Worm (Caenorhabditis elegans) whole organism, young adult: ENCODE results near the gene bath-38.

Source experiments
- B0019.2 ChIP-seq: fragments of 200-800 bp; sonication (Bioruptor generic); conservative IDR thresholded peaks from 2 replicates; pipeline ENCODE4 v1.3.6; 2022; ENCODE audit warnings: missing genetic modification reagents, missing genetic modification characterization, missing compliant biosample characterization
- B0336.3 ChIP-seq: fragments of 200-800 bp; sonication (Bioruptor generic); IDR thresholded peaks from 2 replicates; pipeline ENCODE4 v1.3.6; 2022; ENCODE audit warnings: missing genetic modification characterization, missing compliant biosample characterization
- C06A6.2 ChIP-seq: fragments of 200-800 bp; sonication (Bioruptor generic); conservative IDR thresholded peaks from 2 replicates; pipeline ENCODE4 v1.3.6; 2022; ENCODE audit warnings: missing genetic modification characterization, missing compliant biosample characterization
- F10E7.11 ChIP-seq: sonication (generic microtip); optimal IDR thresholded peaks from 2 replicates; lab custom pipeline; 2017; ENCODE audit warnings: mild to moderate bottlenecking, missing genetic modification characterization, moderate library complexity, missing compliant biosample characterization
- F23B12.7 ChIP-seq: sonication (generic microtip); optimal IDR thresholded peaks from 2 replicates; lab custom pipeline; 2017; ENCODE audit warnings: missing genetic modification characterization, mild to moderate bottlenecking, missing compliant biosample characterization, antibody characterized with exemption, moderate library complexity; ENCODE audit not compliant: insufficient read depth
- T07F8.4 ChIP-seq: sonication (generic microtip); optimal IDR thresholded peaks from 2 replicates; lab custom pipeline; 2016; ENCODE audit warnings: mild to moderate bottlenecking, missing genetic modification characterization, moderate library complexity, missing compliant biosample characterization
- T26A5.8 ChIP-seq: sonication (generic microtip); optimal IDR thresholded peaks from 2 replicates; lab custom pipeline; 2016; ENCODE audit warnings: missing genetic modification characterization, missing compliant biosample characterization
- Y95B8A.8 ChIP-seq: fragments of 200-800 bp; sonication (Bioruptor generic); IDR thresholded peaks from 2 replicates; pipeline ENCODE4 v1.3.6; 2022; ENCODE audit warnings: missing genetic modification reagents, missing genetic modification characterization, missing compliant biosample characterization
- ZK185.1 ChIP-seq: sonication (generic microtip); optimal IDR thresholded peaks from 2 replicates; lab custom pipeline; 2016; ENCODE audit warnings: mild to moderate bottlenecking, missing genetic modification characterization, missing compliant biosample characterization; ENCODE audit not compliant: poor library complexity, severe bottlenecking
- ama-1 ChIP-seq, 3 experiments: fragments of 150-350 bp in 1 of 3; sonication (generic microtip) in 2 of 3; optimal IDR thresholded peaks; 2 replicates each; lab custom pipeline; 2014 to 2018; ENCODE audit warnings: missing biosample characterization in 2 of 3, missing genetic modification characterization in 2 of 3, missing genetic modification reagents in 2 of 3
- aptf-3 ChIP-seq: fragments of 200-800 bp; sonication (Bioruptor generic); IDR thresholded peaks from 2 replicates; pipeline ENCODE4 v1.3.6; 2022; ENCODE audit warnings: missing genetic modification characterization, missing compliant biosample characterization
- atf-7 ChIP-seq: sonication (generic microtip); optimal IDR thresholded peaks from 2 replicates; lab custom pipeline; 2017; ENCODE audit warnings: mild to moderate bottlenecking, missing genetic modification characterization, missing compliant biosample characterization
- athp-1 ChIP-seq: sonication (generic microtip); optimal IDR thresholded peaks from 2 replicates; lab custom pipeline; 2017; ENCODE audit warnings: mild to moderate bottlenecking, missing genetic modification characterization, missing compliant biosample characterization
- attf-5 ChIP-seq: fragments of 200-800 bp; sonication (Bioruptor generic); optimal IDR thresholded peaks from 2 replicates; lab custom pipeline; 2018; ENCODE audit warnings: mild to moderate bottlenecking, missing genetic modification characterization, missing compliant biosample characterization
- bed-1 ChIP-seq: fragments of 200-800 bp; sonication (Bioruptor generic); IDR thresholded peaks from 2 replicates; pipeline ENCODE4 v1.3.6; 2022; ENCODE audit warnings: missing genetic modification reagents, missing genetic modification characterization, missing compliant biosample characterization
- bed-2 ChIP-seq: fragments of 200-800 bp; sonication (Bioruptor generic); IDR thresholded peaks from 2 replicates; pipeline ENCODE4 v1.3.6; 2022; ENCODE audit warnings: missing genetic modification reagents, missing genetic modification characterization, missing compliant biosample characterization
- cebp-1 ChIP-seq, 2 experiments: fragments of 200-800 bp in 1 of 2; sonication (Bioruptor generic) in 1 of 2; sonication (generic microtip) in 1 of 2; IDR thresholded peaks in 1 of 2; optimal IDR thresholded peaks in 1 of 2; 2 replicates each; pipeline versions ENCODE4 v1.3.6 to Lab custom; 2017 to 2022; ENCODE audit warnings: missing compliant biosample characterization in 2 of 2, missing genetic modification characterization in 2 of 2, mild to moderate bottlenecking in 1 of 2, missing genetic modification reagents in 1 of 2, moderate library complexity in 1 of 2
- cebp-2 ChIP-seq: fragments of 200-800 bp; sonication (Bioruptor generic); IDR thresholded peaks from 2 replicates; pipeline ENCODE4 v1.3.6; 2022; ENCODE audit warnings: missing genetic modification characterization, missing compliant biosample characterization
- ceh-27 ChIP-seq: fragments of 200-800 bp; sonication (Bioruptor generic); optimal IDR thresholded peaks from 2 replicates; lab custom pipeline; 2018; ENCODE audit warnings: mild to moderate bottlenecking, missing genetic modification characterization, moderate library complexity, missing compliant biosample characterization
- ceh-40 ChIP-seq: fragments of 200-800 bp; sonication (Bioruptor generic); IDR thresholded peaks from 2 replicates; pipeline ENCODE4 v1.3.6; 2022; ENCODE audit warnings: missing genetic modification characterization, missing compliant biosample characterization
- ceh-58 ChIP-seq: fragments of 200-800 bp; sonication (Bioruptor generic); IDR thresholded peaks from 2 replicates; pipeline ENCODE4 v1.3.6; 2022; ENCODE audit warnings: missing genetic modification characterization, missing compliant biosample characterization
- chd-7 ChIP-seq: sonication (generic microtip); optimal IDR thresholded peaks from 2 replicates; lab custom pipeline; 2016; ENCODE audit warnings: mild to moderate bottlenecking, missing genetic modification characterization, moderate library complexity, missing compliant biosample characterization
- die-1 ChIP-seq: sonication (generic microtip); optimal IDR thresholded peaks from 2 replicates; lab custom pipeline; 2016; ENCODE audit warnings: missing genotype, mild to moderate bottlenecking, missing genetic modification characterization, missing compliant biosample characterization
- dpff-1 ChIP-seq: sonication (generic microtip); optimal IDR thresholded peaks from 2 replicates; lab custom pipeline; 2017; ENCODE audit warnings: mild to moderate bottlenecking, missing genetic modification characterization, missing compliant biosample characterization
- dpl-1 ChIP-seq: fragments of 150-350 bp; optimal IDR thresholded peaks from 2 replicates; lab custom pipeline; 2014; ENCODE audit warnings: missing biosample characterization, missing genetic modification reagents, missing genetic modification characterization
- egl-18 ChIP-seq: fragments of 200-800 bp; sonication (Bioruptor generic); IDR thresholded peaks from 2 replicates; pipeline ENCODE4 v1.3.6; 2022; ENCODE audit warnings: missing genetic modification reagents, missing genetic modification characterization, missing compliant biosample characterization
- egrh-3 ChIP-seq: fragments of 200-800 bp; sonication (Bioruptor generic); IDR thresholded peaks from 2 replicates; pipeline ENCODE4 v1.3.6; 2022; ENCODE audit warnings: missing genetic modification reagents, missing genetic modification characterization, missing compliant biosample characterization
- fkh-3 ChIP-seq: sonication (generic microtip); optimal IDR thresholded peaks from 2 replicates; lab custom pipeline; 2016; ENCODE audit warnings: mild to moderate bottlenecking, missing genetic modification characterization, missing compliant biosample characterization
- hlh-26 ChIP-seq: fragments of 200-800 bp; sonication (Bioruptor generic); conservative IDR thresholded peaks from 2 replicates; pipeline ENCODE4 v1.3.6; 2022; ENCODE audit warnings: missing genetic modification reagents, missing genetic modification characterization, missing compliant biosample characterization
- hmg-20 ChIP-seq: fragments of 200-800 bp; sonication (Bioruptor generic); IDR thresholded peaks from 2 replicates; pipeline ENCODE4 v1.3.6; 2022; ENCODE audit warnings: missing genetic modification reagents, missing genetic modification characterization, missing compliant biosample characterization
- lsl-1 ChIP-seq: fragments of 200-800 bp; sonication (Bioruptor generic); optimal IDR thresholded peaks from 2 replicates; lab custom pipeline; 2018; ENCODE audit warnings: mild to moderate bottlenecking, missing genetic modification characterization, moderate library complexity, missing compliant biosample characterization
- madf-8 ChIP-seq: fragments of 200-800 bp; sonication (Bioruptor generic); conservative IDR thresholded peaks from 2 replicates; pipeline ENCODE4 v1.3.6; 2022; ENCODE audit warnings: missing genetic modification reagents, missing genetic modification characterization, missing compliant biosample characterization
- nfyb-1 ChIP-seq: fragments of 200-800 bp; sonication (Bioruptor generic); IDR thresholded peaks from 2 replicates; pipeline ENCODE4 v1.3.6; 2022; ENCODE audit warnings: missing genetic modification reagents, missing genetic modification characterization, missing compliant biosample characterization
- nhr-27 ChIP-seq: fragments of 200-800 bp; sonication (Bioruptor generic); optimal IDR thresholded peaks from 2 replicates; lab custom pipeline; 2018; ENCODE audit warnings: mild to moderate bottlenecking, missing genetic modification characterization, moderate library complexity, missing compliant biosample characterization
- nhr-80 ChIP-seq: sonication (generic microtip); optimal IDR thresholded peaks from 2 replicates; lab custom pipeline; 2016; ENCODE audit warnings: missing genetic modification characterization, missing compliant biosample characterization
- nhr-90 ChIP-seq: sonication (generic microtip); optimal IDR thresholded peaks from 2 replicates; lab custom pipeline; 2016; ENCODE audit warnings: missing genotype, mild to moderate bottlenecking, missing genetic modification characterization, missing compliant biosample characterization
- rcor-1 ChIP-seq: fragments of 200-800 bp; sonication (Bioruptor generic); IDR thresholded peaks from 2 replicates; pipeline ENCODE4 v1.3.6; 2022; ENCODE audit warnings: missing genetic modification reagents, missing genetic modification characterization, missing compliant biosample characterization
- rpc-1 ChIP-seq, 2 experiments: fragments of 150-350 bp in 1 of 2; sonication (generic microtip) in 1 of 2; optimal IDR thresholded peaks; 2 replicates each; lab custom pipeline; 2014 to 2018; ENCODE audit warnings: missing biosample characterization in 1 of 2, missing genetic modification characterization in 1 of 2, missing genetic modification reagents in 1 of 2, missing genotype in 1 of 2
- snpc-1.3 ChIP-seq: sonication (generic microtip); optimal IDR thresholded peaks from 2 replicates; lab custom pipeline; 2017; ENCODE audit warnings: missing genetic modification characterization, mild to moderate bottlenecking, missing compliant biosample characterization, antibody characterized with exemption, moderate library complexity, missing genotype, missing genetic modification reagents; ENCODE audit not compliant: insufficient read depth
- somi-1 ChIP-seq: fragments of 200-800 bp; sonication (Bioruptor generic); optimal IDR thresholded peaks from 2 replicates; lab custom pipeline; 2018; ENCODE audit warnings: mild to moderate bottlenecking, missing genetic modification characterization, missing compliant biosample characterization
- tbp1 ChIP-seq: fragments of 200-800 bp; sonication (Bioruptor generic); optimal IDR thresholded peaks from 2 replicates; lab custom pipeline; 2018; ENCODE audit warnings: mild to moderate bottlenecking, missing genetic modification characterization, missing compliant biosample characterization
- zim-3 ChIP-seq: sonication (generic microtip); optimal IDR thresholded peaks from 2 replicates; lab custom pipeline; 2017; ENCODE audit warnings: mild to moderate bottlenecking, missing genetic modification characterization, moderate library complexity, missing compliant biosample characterization
- ztf-26 ChIP-seq: sonication (generic microtip); optimal IDR thresholded peaks from 2 replicates; lab custom pipeline; 2017; ENCODE audit warnings: missing genetic modification characterization, missing compliant biosample characterization
- ztf-6 ChIP-seq: fragments of 200-800 bp; sonication (Bioruptor generic); IDR thresholded peaks from 2 replicates; pipeline ENCODE4 v1.3.6; 2022; ENCODE audit warnings: missing genetic modification reagents, missing genetic modification characterization, missing compliant biosample characterization

bath-38 gene

DNA sequence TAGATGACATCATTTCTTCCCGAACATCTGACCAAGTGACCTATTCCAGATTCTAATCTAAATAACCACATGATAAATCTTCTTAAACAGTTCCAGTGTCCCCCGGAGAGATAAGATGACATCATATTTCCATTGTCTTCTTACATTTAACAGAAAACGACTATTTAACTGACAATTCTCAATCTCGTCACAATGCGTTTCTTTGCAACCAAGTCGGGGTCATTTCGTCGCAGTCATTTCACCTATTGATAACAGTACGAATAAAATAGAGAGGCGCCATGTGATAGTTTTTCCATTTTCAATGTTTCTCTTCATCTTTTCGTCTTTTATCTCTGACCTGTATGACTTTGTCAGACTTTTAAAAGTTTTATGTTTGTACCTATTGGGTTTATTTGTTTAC lies 16.0 kb downstream of the bath-38 start:
- TF ChIP-seq ama-1 (optimal IDR thresholded peaks at IDR 0.05; lab: Kevin White, UChicago), result no peak
- no peak for TF ChIP-seq ama-1 (GFP tag; optimal IDR thresholded peaks at IDR 0.05; lab: Kevin White, UChicago)
- peak; percentile 75 for TF ChIP-seq atf-7
- TF ChIP-seq tbp1 (GFP tag; lab: Kevin White, UChicago), result peak; percentile 5
- no peak for TF ChIP-seq die-1 (tag; lab: Kevin White, UChicago)
- no peak for TF ChIP-seq fkh-3 (tag; lab: Kevin White, UChicago)
- TF ChIP-seq ztf-26 (tag; lab: Kevin White, UChicago), result peak; percentile 43
- no peak for TF ChIP-seq chd-7 (tag; lab: Kevin White, UChicago)
- TF ChIP-seq nhr-80 (tag; lab: Kevin White, UChicago), result peak; percentile 59
- no peak for TF ChIP-seq cebp-1 (GFP tag; IDR thresholded peaks at IDR 0.05; lab: Robert Waterston, UW)
- peak; percentile 40 for TF ChIP-seq cebp-1 (tag; optimal IDR thresholded peaks at IDR 0.05; lab: Kevin White, UChicago)
- peak; percentile 12 for TF ChIP-seq somi-1 (GFP tag; lab: Kevin White, UChicago)
- no peak for TF ChIP-seq dpff-1
- TF ChIP-seq cebp-2 (GFP tag; lab: Robert Waterston, UW), result no peak
- TF ChIP-seq madf-8 (GFP tag; lab: Robert Waterston, UW), result no peak
- peak; percentile 52 for TF ChIP-seq attf-5 (GFP tag; lab: Kevin White, UChicago)
- 0 out of 2 replicates have a peak, but pooled peaks have one; percentile 26 for TF ChIP-seq C06A6.2 (GFP tag; lab: Robert Waterston, UW)
- no peak for TF ChIP-seq lsl-1 (GFP tag; lab: Kevin White, UChicago)
- TF ChIP-seq nhr-27 (tag; lab: Kevin White, UChicago), result no peak
- TF ChIP-seq hlh-26, result no peak

DNA sequence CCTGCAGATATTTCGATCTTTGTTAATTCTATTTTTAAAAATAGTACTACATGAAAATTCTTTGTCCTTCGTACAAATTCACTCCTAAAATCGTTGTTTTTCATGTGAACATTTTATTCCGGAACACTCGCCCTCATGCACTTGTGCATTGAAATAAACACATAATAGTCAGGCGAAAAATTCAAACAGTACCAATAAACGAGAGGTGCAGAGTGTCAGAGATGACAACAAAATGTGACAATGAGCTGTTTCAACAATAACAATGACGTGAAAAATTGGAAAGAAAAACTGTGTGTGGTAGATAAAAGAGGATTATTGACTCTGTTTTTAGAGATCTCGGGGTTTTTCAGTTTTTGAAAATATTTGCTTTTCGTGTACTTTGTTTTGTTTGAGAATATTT lies 16.9 kb downstream of the bath-38 start, which contains the start of gene F52H3.6:
TSS of gene F52H3.6 (minus strand) at position 228 of the 400 bp plus-strand sequence.
- TF ChIP-seq nhr-80 (tag; lab: Kevin White, UChicago) (peak; percentile 33), B0336.3 (GFP tag; lab: Robert Waterston, UW) (no peak)

DNA sequence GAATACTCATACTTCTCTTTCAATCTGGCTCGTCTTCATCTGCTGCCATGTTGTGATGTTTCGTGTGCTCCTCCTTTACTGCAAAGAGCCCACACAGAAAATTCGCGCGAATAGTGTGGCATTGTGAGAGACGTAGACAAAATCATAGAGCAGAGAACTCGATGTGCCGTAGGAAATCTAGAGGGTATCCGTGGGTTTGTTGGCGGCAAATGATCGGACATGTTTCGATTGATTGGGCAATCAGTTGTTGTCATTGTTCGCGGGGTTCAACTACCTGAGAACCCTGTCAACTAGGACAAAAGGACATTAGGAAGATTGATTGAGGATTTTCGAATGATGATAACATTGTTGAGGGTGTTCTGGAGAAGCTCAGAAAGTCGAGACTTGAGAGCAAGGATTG lies 20.0 kb downstream of the bath-38 start:
- no peak for TF ChIP-seq ztf-26 (tag; lab: Kevin White, UChicago)
- no peak for TF ChIP-seq rcor-1
- no peak for TF ChIP-seq lsl-1 (GFP tag; lab: Kevin White, UChicago)
- TF ChIP-seq egrh-3 (GFP tag; lab: Robert Waterston, UW), result no peak
- TF ChIP-seq F10E7.11 (tag; lab: Kevin White, UChicago), result no peak
- no peak for TF ChIP-seq bed-2 (GFP tag; lab: Robert Waterston, UW)
- no peak for TF ChIP-seq zim-3 (tag; lab: Kevin White, UChicago)
- no peak for TF ChIP-seq egl-18
- TF ChIP-seq T26A5.8, result no peak
- TF ChIP-seq dpl-1 (GFP tag; lab: Kevin White, UChicago), result no peak
- TF ChIP-seq rpc-1 (optimal IDR thresholded peaks at IDR 0.05; lab: Kevin White, UChicago), result no peak
- no peak for TF ChIP-seq rpc-1 (tag; optimal IDR thresholded peaks at IDR 0.05; lab: Kevin White, UChicago)
- TF ChIP-seq snpc-1.3 (tag; lab: Kevin White, UChicago), result no peak
- TF ChIP-seq aptf-3 (GFP tag; lab: Robert Waterston, UW), result no peak
- no peak for TF ChIP-seq ceh-40
- TF ChIP-seq Y95B8A.8 (GFP tag; lab: Robert Waterston, UW), result no peak
- TF ChIP-seq ceh-58 (GFP tag; lab: Robert Waterston, UW), result no peak

DNA sequence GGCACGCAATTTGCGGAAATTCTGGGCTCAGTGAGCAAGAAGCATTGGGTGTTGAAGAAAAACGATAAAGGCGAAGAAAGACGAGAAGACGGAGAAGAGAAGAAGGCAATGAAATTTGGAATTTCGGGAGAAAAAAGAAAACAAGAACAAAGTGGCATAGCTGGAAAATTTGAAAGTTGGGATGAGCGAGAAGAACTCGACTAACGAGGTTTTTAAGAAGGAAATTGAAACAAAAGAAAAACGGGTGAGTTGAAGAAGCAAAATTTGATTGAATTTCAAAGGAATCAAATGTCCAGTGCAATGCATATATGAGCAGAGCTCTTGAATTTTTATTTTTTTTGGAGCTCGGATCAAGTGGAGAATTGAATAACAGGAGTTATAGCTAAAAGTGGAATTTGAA lies 23.3 kb downstream of the bath-38 start:
- TF ChIP-seq bed-1 (GFP tag; lab: Robert Waterston, UW) (no peak), nhr-90 (no peak), nfyb-1 (GFP tag; lab: Robert Waterston, UW) (no peak), ztf-6 (GFP tag; lab: Robert Waterston, UW) (no peak), aptf-3 (GFP tag; lab: Robert Waterston, UW) (no peak), ceh-27 (GFP tag; lab: Kevin White, UChicago) (no peak), athp-1 (tag; lab: Kevin White, UChicago) (no peak), T07F8.4 (tag; lab: Kevin White, UChicago) (no peak), B0019.2 (GFP tag; lab: Robert Waterston, UW) (no peak), ZK185.1 (tag; lab: Kevin White, UChicago) (no peak), F23B12.7 (no peak), hmg-20 (GFP tag; lab: Robert Waterston, UW) (no peak)
- TF ChIP-seq, all 124 proteins: peak for 0
